Worm (Caenorhabditis elegans) whole organism, L4/young adult: Measurements from ENCODE around the gene vha-1.

Experiments
- W03F9.2 ChIP-seq: fragments of 150-350 bp; optimal IDR thresholded peaks from 2 replicates; lab custom pipeline; 2014; ENCODE audit warnings: missing biosample characterization, missing genetic modification characterization
- dao-5 ChIP-seq: sonication (generic microtip); optimal IDR thresholded peaks from 2 replicates; lab custom pipeline; 2016; ENCODE audit warnings: missing genotype, missing genetic modification characterization, moderate library complexity, missing compliant biosample characterization
- him-1 ChIP-seq: sonication (generic microtip); optimal IDR thresholded peaks from 2 replicates; lab custom pipeline; 2016; ENCODE audit warnings: missing genotype, missing genetic modification reagents, missing genetic modification characterization, missing compliant biosample characterization

DNA sequence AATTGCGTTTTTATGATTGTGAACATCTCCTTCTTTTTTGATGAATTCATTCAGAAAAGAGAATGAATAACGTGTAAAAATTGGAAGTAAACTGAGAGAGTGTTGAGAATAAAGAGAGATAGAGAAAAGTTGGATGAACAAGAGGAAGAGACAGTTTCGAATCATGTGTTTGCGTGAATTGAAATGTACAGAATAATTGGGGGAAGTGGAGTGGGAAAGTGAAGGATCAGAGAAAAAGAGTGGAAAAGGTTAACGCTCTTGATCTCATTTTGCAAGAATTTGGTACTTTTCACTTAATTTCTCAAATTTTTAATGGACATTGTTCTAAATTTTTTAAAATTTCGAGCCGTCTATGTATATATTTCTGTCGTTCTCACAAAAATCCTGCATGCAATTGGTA is 47.7 kb upstream of the vha-1 start:
- no peak for TF ChIP-seq dao-5 (tag; lab: Kevin White, UChicago)
- no peak for TF ChIP-seq him-1 (tag; lab: Kevin White, UChicago)
- no peak for TF ChIP-seq W03F9.2 (tag; lab: Kevin White, UChicago)
